Worm (Caenorhabditis elegans): Measurements from ENCODE around the gene arrd-12.

arrd-12 gene

ce11 chrII:13756232-13756631, 9.8 kb upstream of the arrd-12 start:
- TF ChIP-seq skn-1 (tag; optimal IDR thresholded peaks at IDR 0.05) = peak; percentile 6
- peak; percentile 75 for TF ChIP-seq lin-14 (GFP tag; optimal IDR thresholded peaks at IDR 0.05)
- TF ChIP-seq lsy-2 (tag; optimal IDR thresholded peaks at IDR 0.05) = peak in 1 of 2 experiments; percentile 26
- no peak for TF ChIP-seq efl-1 (optimal IDR thresholded peaks at IDR 0.05)
- peak in 1 of 2 experiments; percentile 82 for TF ChIP-seq efl-1 (GFP tag; optimal IDR thresholded peaks at IDR 0.05 in 1 of 2)
- TF ChIP-seq nhr-71 (tag; optimal IDR thresholded peaks at IDR 0.05) = peak; percentile 60
- no peak for TF ChIP-seq hlh-17 (GFP tag; optimal IDR thresholded peaks at IDR 0.05; ENCODE audit: borderline replicate concordance)
- no peak for TF ChIP-seq C04F5.9 (tag; optimal IDR thresholded peaks at IDR 0.05)
- TF ChIP-seq nhr-85 (tag) = peak; percentile 59
- no peak for TF ChIP-seq nhr-84 (tag; optimal IDR thresholded peaks at IDR 0.05)
- no peak for TF ChIP-seq nhr-76 (tag; optimal IDR thresholded peaks at IDR 0.05)
- no peak for TF ChIP-seq unc-62 (GFP tag; optimal IDR thresholded peaks at IDR 0.05)
- no peak for TF ChIP-seq C34B4.2 (tag; optimal IDR thresholded peaks at IDR 0.05)
- no peak for TF ChIP-seq ceh-90 (tag; optimal IDR thresholded peaks at IDR 0.05)
- TF ChIP-seq blmp-1 (tag; optimal IDR thresholded peaks at IDR 0.05) = peak; percentile 74

- no peak for TF ChIP-seq unc-62 (GFP tag; optimal IDR thresholded peaks at IDR 0.05)
- no peak for TF ChIP-seq alr-1 (tag; optimal IDR thresholded peaks at IDR 0.05; ENCODE audit: borderline replicate concordance)
- no peak for TF ChIP-seq nhr-237 (tag; optimal IDR thresholded peaks at IDR 0.05)
- TF ChIP-seq nhr-20 (tag; optimal IDR thresholded peaks at IDR 0.05) = no peak
- no peak for TF ChIP-seq nhr-11 (tag; optimal IDR thresholded peaks at IDR 0.05)
- no peak for TF ChIP-seq unc-30 (tag; optimal IDR thresholded peaks at IDR 0.05)
- no peak for TF ChIP-seq ets-5 (GFP tag; IDR thresholded peaks at IDR 0.05)
- TF ChIP-seq ztf-11 (tag; optimal IDR thresholded peaks at IDR 0.05) = no peak
- no peak for TF ChIP-seq snpc-4 (tag; optimal IDR thresholded peaks at IDR 0.05)
- no peak for TF ChIP-seq swsn-7 (tag; optimal IDR thresholded peaks at IDR 0.05)
- no peak for TF ChIP-seq ceh-88 (GFP tag; IDR thresholded peaks at IDR 0.05)
- TF ChIP-seq irx-1 (tag; optimal IDR thresholded peaks at IDR 0.05) = no peak
- no peak for TF ChIP-seq tbx-2 (tag; optimal IDR thresholded peaks at IDR 0.05)
- no peak for TF ChIP-seq C16A3.4 (tag; optimal IDR thresholded peaks at IDR 0.05)
Observed at ce11 chrII:13758108-13758507, 7.9 kb upstream of the arrd-12 start, which contains the start of gene arrd-13. arrd-13 (plus strand) TSS chrII:13758408.

ce11 chrII:13763009-13763468, 3.0 kb upstream of the arrd-12 start, which contains the start of gene arrd-11:
arrd-11 (plus strand) TSS chrII:13763418.
- TF ChIP-seq irx-1 (tag; optimal IDR thresholded peaks at IDR 0.05) (no peak), nhr-90 (tag; optimal IDR thresholded peaks at IDR 0.05; ENCODE audit: poor library complexity) (no peak), nhr-71 (tag; optimal IDR thresholded peaks at IDR 0.05) (no peak), skn-1 (tag; optimal IDR thresholded peaks at IDR 0.05) (no peak), nhr-20 (tag; optimal IDR thresholded peaks at IDR 0.05) (no peak), dsc-1 (tag; optimal IDR thresholded peaks at IDR 0.05) (no peak), ces-1 (GFP tag; optimal IDR thresholded peaks at IDR 0.05) (no peak), F16B12.6 (tag; optimal IDR thresholded peaks at IDR 0.05) (no peak), lin-15B (tag; optimal IDR thresholded peaks at IDR 0.05) (no peak), egl-27 (tag; optimal IDR thresholded peaks at IDR 0.05) (no peak), lin-13 (GFP tag; optimal IDR thresholded peaks at IDR 0.05) (no peak), aly-2 (tag; optimal IDR thresholded peaks at IDR 0.05) (no peak)

- TF ChIP-seq blmp-1 (tag; optimal IDR thresholded peaks at IDR 0.05) (no peak), lin-35 (GFP tag; optimal IDR thresholded peaks at IDR 0.05) (peak in 1 of 2 experiments; percentile 8), elt-2 (tag; optimal IDR thresholded peaks at IDR 0.05) (peak; percentile 52)
Observed at ce11 chrII:13771335-13771734, 5.3 kb downstream of the arrd-12 start, which contains the start of gene C01B9.1. C01B9.1 (plus strand) TSS chrII:13771575.

All from whole organism, L1 larva.